Worm (Caenorhabditis elegans): ENCODE results near the gene grd-3.

Gene grd-3

DNA sequence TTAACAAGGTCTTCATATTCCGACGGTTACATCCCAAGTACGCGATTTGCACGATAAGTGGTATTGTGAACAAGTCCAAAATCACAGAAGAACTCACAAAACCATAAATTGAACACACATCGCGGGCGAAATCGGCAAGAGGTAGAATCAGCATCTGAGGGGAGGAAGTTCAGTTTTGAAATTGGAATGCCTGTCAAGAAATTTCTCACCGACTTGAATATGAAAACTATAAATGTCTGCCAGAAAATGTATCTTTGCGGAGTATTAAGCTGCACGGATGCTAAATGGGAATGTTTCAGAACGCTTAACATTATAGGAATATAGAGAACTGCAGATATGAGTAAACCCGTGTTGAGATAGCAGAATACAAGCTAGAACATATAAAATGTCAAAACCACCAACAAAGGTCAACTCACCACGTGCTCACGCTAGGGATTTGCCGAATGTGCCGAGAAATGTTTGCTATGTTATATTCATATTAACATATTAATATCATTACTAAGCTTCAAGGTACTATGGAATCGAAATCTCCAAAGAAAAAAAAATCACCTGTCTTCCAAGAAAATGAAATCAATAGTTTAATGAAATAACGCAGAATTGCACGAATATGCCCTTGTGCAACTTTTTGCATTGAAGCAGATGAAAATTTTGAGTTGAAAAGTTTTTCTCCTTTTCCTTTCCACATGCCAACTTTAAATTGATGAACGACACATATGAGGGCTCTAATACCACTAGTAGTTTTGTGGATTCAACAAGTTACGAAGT lies 42.9 kb downstream of the grd-3 start, which contains the start of gene srz-82:
Gene srz-82, plus strand, starts transcription at position 701 of the 765 bp plus-strand sequence.
- TF ChIP-seq unc-120 (tag; optimal IDR thresholded peaks at IDR 0.05; ENCODE audit: poor library complexity, severe bottlenecking) (no peak), M03D4.4 (tag; optimal IDR thresholded peaks at IDR 0.05) (no peak), nhr-12 (tag; optimal IDR thresholded peaks at IDR 0.05) (no peak), ceh-39 (tag; optimal IDR thresholded peaks at IDR 0.05) (no peak), tbx-8 (GFP tag; optimal IDR thresholded peaks at IDR 0.05) (no peak), blmp-1 (tag; optimal IDR thresholded peaks at IDR 0.05) (no peak), mep-1 (tag; optimal IDR thresholded peaks at IDR 0.05) (no peak)

All from whole organism, mixed stage, embryonic.